Fruit fly (Drosophila melanogaster) whole organism, embryonic: ENCODE data around the gene Idh3g.

Source experiments
- Abd-B ChIP-seq: fragments of 200-800 bp; sonication (Bioruptor generic); optimal IDR thresholded peaks from 2 replicates; lab custom pipeline; 2018; ENCODE audit warnings: missing biosample characterization, mild to moderate bottlenecking, missing genetic modification characterization, moderate library complexity
- CG10431 ChIP-seq: fragments of 200-800 bp; sonication (Bioruptor generic); optimal IDR thresholded peaks from 3 replicates; lab custom pipeline; 2018; ENCODE audit warnings: missing biosample characterization, mild to moderate bottlenecking, missing genetic modification characterization
- CG11247 ChIP-seq: fragments of 200-800 bp; sonication (Bioruptor generic); IDR thresholded peaks from 2 replicates; pipeline ENCODE4 v1.3.6; 2022; ENCODE audit warnings: missing biosample characterization, missing genetic modification characterization
- CG12219 ChIP-seq: fragments of 200-800 bp; sonication (Bioruptor generic); optimal IDR thresholded peaks from 3 replicates; lab custom pipeline; 2018; ENCODE audit warnings: missing biosample characterization, mild to moderate bottlenecking, missing genetic modification characterization
- CG13624 ChIP-seq: fragments of 200-800 bp; sonication (Bioruptor generic); optimal IDR thresholded peaks from 2 replicates; lab custom pipeline; 2016; ENCODE audit warnings: missing biosample characterization, missing genetic modification characterization
- CG14965 ChIP-seq: fragments of 200-800 bp; sonication (Bioruptor generic); optimal IDR thresholded peaks from 2 replicates; lab custom pipeline; 2016; ENCODE audit warnings: missing biosample characterization, missing genetic modification characterization, borderline replicate concordance
- CG15479 ChIP-seq: fragments of 200-800 bp; sonication (Bioruptor generic); optimal IDR thresholded peaks from 3 replicates; lab custom pipeline; 2019; ENCODE audit warnings: missing biosample characterization, mild to moderate bottlenecking, missing genetic modification characterization, moderate library complexity
- CG17385 ChIP-seq: fragments of 200-800 bp; sonication (Bioruptor generic); optimal IDR thresholded peaks from 3 replicates; lab custom pipeline; 2018; ENCODE audit warnings: missing biosample characterization, mild to moderate bottlenecking, missing genetic modification characterization
- CG17829 ChIP-seq: fragments of 200-800 bp; optimal IDR thresholded peaks from 2 replicates; lab custom pipeline; 2019; ENCODE audit warnings: missing biosample characterization, mild to moderate bottlenecking, missing genetic modification characterization, moderate library complexity
- CG1792 ChIP-seq: fragments of 200-800 bp; sonication (Bioruptor generic); optimal IDR thresholded peaks from 2 replicates; lab custom pipeline; 2016; ENCODE audit warnings: missing biosample characterization, missing genetic modification characterization
- CG2712 ChIP-seq: fragments of 200-800 bp; optimal IDR thresholded peaks from 3 replicates; lab custom pipeline; 2019; ENCODE audit warnings: missing biosample characterization, mild to moderate bottlenecking, missing genetic modification characterization, moderate library complexity
- CG2875 ChIP-seq: fragments of 200-800 bp; sonication (Bioruptor generic); optimal IDR thresholded peaks from 2 replicates; lab custom pipeline; 2017; ENCODE audit warnings: missing biosample characterization, mild to moderate bottlenecking, missing genetic modification characterization, missing genetic modification reagents
- CG31365 ChIP-seq: fragments of 200-800 bp; sonication (Bioruptor generic); optimal IDR thresholded peaks from 2 replicates; lab custom pipeline; 2018; ENCODE audit warnings: missing biosample characterization, mild to moderate bottlenecking, missing genetic modification characterization
- CG33557 ChIP-seq: fragments of 200-800 bp; sonication (Bioruptor generic); optimal IDR thresholded peaks from 2 replicates; lab custom pipeline; 2019; ENCODE audit warnings: missing biosample characterization, mild to moderate bottlenecking, missing genetic modification characterization, moderate library complexity
- CG4404 ChIP-seq: fragments of 200-800 bp; sonication (Bioruptor generic); IDR thresholded peaks from 2 replicates; pipeline ENCODE4 v1.3.6; 2022; ENCODE audit warnings: missing biosample characterization, missing genetic modification characterization
- CG4707 ChIP-seq: fragments of 200-800 bp; sonication (Bioruptor generic); optimal IDR thresholded peaks from 2 replicates; lab custom pipeline; 2018; ENCODE audit warnings: missing biosample characterization, mild to moderate bottlenecking, missing genetic modification characterization, moderate library complexity
- CG5953 ChIP-seq: fragments of 200-800 bp; sonication (Bioruptor generic); IDR thresholded peaks from 2 replicates; pipeline ENCODE4 v1.3.6; 2022; ENCODE audit warnings: missing biosample characterization, missing genetic modification characterization
- CG6254 ChIP-seq: fragments of 200-800 bp; sonication (Bioruptor generic); optimal IDR thresholded peaks from 3 replicates; lab custom pipeline; 2017; ENCODE audit warnings: mild to moderate bottlenecking, missing biosample characterization, missing genetic modification reagents, missing genetic modification characterization
- CG7963 ChIP-seq: fragments of 200-800 bp; sonication (Bioruptor generic); IDR thresholded peaks from 3 replicates; pipeline ENCODE4 v1.3.6; 2022; ENCODE audit warnings: missing biosample characterization, missing genetic modification characterization; ENCODE audit not compliant: partially characterized antibody
- CHES-1-like ChIP-seq: fragments of 200-800 bp; sonication (Bioruptor generic); optimal IDR thresholded peaks from 2 replicates; lab custom pipeline; 2016; ENCODE audit warnings: missing biosample characterization, missing genetic modification characterization
- CTCF ChIP-seq: fragments of 200-800 bp; sonication (Bioruptor generic); optimal IDR thresholded peaks from 2 replicates; lab custom pipeline; 2017; ENCODE audit warnings: missing biosample characterization, mild to moderate bottlenecking, missing genetic modification characterization, moderate library complexity
- Dll ChIP-seq: fragments of 200-800 bp; sonication (Bioruptor generic); IDR thresholded peaks from 4 replicates; pipeline ENCODE4 v1.3.6; 2022; ENCODE audit warnings: missing biosample characterization, missing genetic modification characterization; ENCODE audit not compliant: partially characterized antibody
- Drgx ChIP-seq: fragments of 200-800 bp; sonication (Bioruptor generic); IDR thresholded peaks from 2 replicates; pipeline ENCODE4 v1.3.6; 2022; ENCODE audit warnings: missing biosample characterization, missing genetic modification characterization
- E2f2 ChIP-seq: fragments of 200-800 bp; sonication (Bioruptor generic); IDR thresholded peaks from 2 replicates; pipeline ENCODE4 v1.3.6; 2022; ENCODE audit warnings: missing biosample characterization, missing genetic modification characterization
- Jarid2 ChIP-seq: fragments of 200-800 bp; sonication (Bioruptor generic); optimal IDR thresholded peaks from 3 replicates; lab custom pipeline; 2017; ENCODE audit warnings: mild to moderate bottlenecking, missing biosample characterization, missing genetic modification reagents, missing genetic modification characterization
- Kr ChIP-seq: fragments of 200-800 bp; sonication (Bioruptor generic); optimal IDR thresholded peaks from 2 replicates; lab custom pipeline; 2017; ENCODE audit warnings: missing biosample characterization, mild to moderate bottlenecking, missing genetic modification characterization
- Lhr ChIP-seq: fragments of 200-800 bp; sonication (Bioruptor generic); optimal IDR thresholded peaks from 3 replicates; lab custom pipeline; 2017; ENCODE audit warnings: mild to moderate bottlenecking, missing biosample characterization, missing genetic modification reagents, missing genetic modification characterization
- Meics ChIP-seq: fragments of 200-800 bp; sonication (Bioruptor generic); optimal IDR thresholded peaks from 2 replicates; lab custom pipeline; 2017; ENCODE audit warnings: missing biosample characterization, mild to moderate bottlenecking, missing genetic modification characterization
- Myb ChIP-seq: fragments of 200-800 bp; sonication (Bioruptor generic); optimal IDR thresholded peaks from 2 replicates; lab custom pipeline; 2016; ENCODE audit warnings: missing biosample characterization, missing genetic modification characterization
- NC2α ChIP-seq: fragments of 200-800 bp; sonication (Bioruptor generic); optimal IDR thresholded peaks from 2 replicates; lab custom pipeline; 2016; ENCODE audit warnings: missing biosample characterization, missing genetic modification characterization
- cad ChIP-seq: fragments of >200 bp; optimal IDR thresholded peaks from 2 replicates; lab custom pipeline; 2017; ENCODE audit warnings: missing biosample characterization, missing genetic modification characterization
- disco-r ChIP-seq: fragments of 200-800 bp; sonication (Bioruptor generic); optimal IDR thresholded peaks from 2 replicates; lab custom pipeline; 2016; ENCODE audit warnings: missing biosample characterization, missing genetic modification characterization
- ftz-f1 ChIP-seq: fragments of 200-800 bp; sonication (Bioruptor generic); optimal IDR thresholded peaks from 2 replicates; lab custom pipeline; 2016; ENCODE audit warnings: missing biosample characterization, missing genetic modification characterization
- gt ChIP-seq: fragments of 200-800 bp; sonication (Bioruptor generic); IDR thresholded peaks from 2 replicates; pipeline ENCODE4 v1.3.6; 2022; ENCODE audit warnings: missing biosample characterization, missing genetic modification characterization
- hkb ChIP-seq, 2 experiments: fragments of 200-800 bp in 1 of 2; fragments of >200 bp in 1 of 2; sonication (Bioruptor generic) in 1 of 2; IDR thresholded peaks in 1 of 2; optimal IDR thresholded peaks in 1 of 2; 2 replicates each; pipeline versions ENCODE4 v1.3.6 to Lab custom; 2017 to 2022; ENCODE audit warnings: missing biosample characterization in 1 of 2, missing genetic modification characterization in 1 of 2
- inv ChIP-seq: fragments of 200-800 bp; sonication (Bioruptor generic); IDR thresholded peaks from 2 replicates; pipeline ENCODE4 v1.3.6; 2022; ENCODE audit warnings: missing biosample characterization, missing genetic modification characterization; ENCODE audit not compliant: partially characterized antibody
- knrl ChIP-seq: fragments of 200-800 bp; sonication (Bioruptor generic); IDR thresholded peaks from 3 replicates; pipeline ENCODE4 v1.3.6; 2022; ENCODE audit warnings: missing biosample characterization, missing genetic modification characterization; ENCODE audit not compliant: partially characterized antibody
- oc ChIP-seq: fragments of 200-800 bp; sonication (Bioruptor generic); optimal IDR thresholded peaks from 2 replicates; lab custom pipeline; 2018; ENCODE audit warnings: missing biosample characterization, mild to moderate bottlenecking, missing genetic modification characterization, moderate library complexity
- onecut ChIP-seq: fragments of 200-800 bp; sonication (Bioruptor generic); IDR thresholded peaks from 2 replicates; pipeline ENCODE4 v1.3.6; 2022; ENCODE audit warnings: missing biosample characterization, missing genetic modification characterization
- phol ChIP-seq: fragments of 200-800 bp; sonication (Bioruptor generic); optimal IDR thresholded peaks from 3 replicates; lab custom pipeline; 2018; ENCODE audit warnings: missing biosample characterization, mild to moderate bottlenecking, missing genetic modification characterization, moderate library complexity
- pita ChIP-seq: fragments of 200-800 bp; sonication (Bioruptor generic); optimal IDR thresholded peaks from 2 replicates; lab custom pipeline; 2017; ENCODE audit warnings: missing biosample characterization, mild to moderate bottlenecking, missing genetic modification characterization
- scrt ChIP-seq: fragments of 200-800 bp; sonication (Bioruptor generic); optimal IDR thresholded peaks from 2 replicates; lab custom pipeline; 2018; ENCODE audit warnings: missing biosample characterization, mild to moderate bottlenecking, missing genetic modification characterization, moderate library complexity
- sens ChIP-seq: fragments of 200-800 bp; sonication (Bioruptor generic); peaks from one replicate; lab custom pipeline; 2016; ENCODE audit warnings: missing biosample characterization, missing genetic modification characterization
- sisA ChIP-seq: fragments of 200-800 bp; sonication (Bioruptor generic); IDR thresholded peaks from 2 replicates; pipeline ENCODE4 v1.3.6; 2022; ENCODE audit warnings: missing biosample characterization, missing genetic modification characterization
- ssp ChIP-seq: fragments of 200-800 bp; sonication (Bioruptor generic); IDR thresholded peaks from 2 replicates; pipeline ENCODE4 v1.3.6; 2022; ENCODE audit warnings: missing biosample characterization, missing genetic modification characterization
- sug ChIP-seq: fragments of 200-800 bp; optimal IDR thresholded peaks from 2 replicates; lab custom pipeline; 2019; ENCODE audit warnings: missing biosample characterization, mild to moderate bottlenecking, missing genetic modification characterization, moderate library complexity
- ttk ChIP-seq: fragments of 200-800 bp; sonication (Bioruptor generic); IDR thresholded peaks from 2 replicates; pipeline ENCODE4 v2.1.2; 2022; ENCODE audit warnings: missing biosample characterization, missing genetic modification characterization
- zen ChIP-seq: fragments of 200-800 bp; sonication (Bioruptor generic); optimal IDR thresholded peaks from 3 replicates; lab custom pipeline; 2018; ENCODE audit warnings: missing biosample characterization, mild to moderate bottlenecking, missing genetic modification characterization, moderate library complexity
- zf30C ChIP-seq: fragments of 200-800 bp; sonication (Bioruptor generic); optimal IDR thresholded peaks from 3 replicates; lab custom pipeline; 2018; ENCODE audit warnings: missing biosample characterization, mild to moderate bottlenecking, missing genetic modification characterization

The Idh3g gene

DNA sequence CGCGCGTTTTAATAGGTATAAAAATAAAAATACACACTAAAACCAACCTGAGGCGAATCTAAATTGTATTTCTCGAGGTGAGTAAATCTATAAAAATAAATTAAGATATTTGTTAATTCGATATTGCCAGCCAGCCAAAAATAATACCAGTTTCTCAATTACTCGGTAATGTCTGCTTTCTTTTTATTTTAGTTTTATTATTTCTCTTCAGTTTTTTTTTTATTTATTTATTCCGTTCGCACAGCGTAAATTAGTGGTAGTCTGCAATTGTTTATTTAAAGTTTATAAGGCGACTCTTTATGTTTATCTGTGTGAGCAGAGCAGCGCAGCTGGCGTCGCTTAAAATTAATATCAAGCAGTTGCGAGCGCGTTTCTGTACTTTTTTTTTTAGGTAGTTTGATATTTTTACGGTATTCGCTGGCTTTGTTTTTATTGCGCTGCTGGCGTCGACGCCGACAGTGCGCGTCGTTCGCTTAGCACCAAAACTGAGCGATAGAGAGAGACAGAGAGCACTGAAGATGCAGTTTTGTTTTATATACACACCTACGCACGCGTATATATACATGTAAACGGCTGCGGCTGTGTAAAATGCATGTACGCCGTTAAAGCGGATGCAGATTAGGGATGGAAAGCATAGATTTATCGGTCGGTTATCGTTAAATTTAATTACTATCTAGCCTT is 32.9 kb upstream of the Idh3g start (continued):
- TF ChIP-seq E2f2 (GFP tag; lab: Robert Waterston, UW) (no peak; the same call in 1 of the 2 replicates), CG1792 (no peak), CG6254 (peak; percentile 27), CG2712 (tag; lab: Kevin White, UChicago) (peak; percentile 49), CG2875 (GFP tag; lab: Kevin White, UChicago) (peak; percentile 29), CG12219 (GFP tag; lab: Kevin White, UChicago) (peak; percentile 20), CG15479 (GFP tag; lab: Kevin White, UChicago) (peak; percentile 21), sens (peak; percentile 61), gt (no peak), Lhr (GFP tag; lab: Kevin White, UChicago) (peak; percentile 13), oc (tag; lab: Kevin White, UChicago) (peak; percentile 98), CG17385 (GFP tag; lab: Kevin White, UChicago) (peak; percentile 6), knrl (peak; percentile 63), CG11247 (GFP tag; lab: Robert Waterston, UW) (peak; percentile 26; the same call in 1 of the 2 replicates), disco-r (no peak), sisA (GFP tag; lab: Robert Waterston, UW) (no peak), CTCF (GFP tag; lab: Kevin White, UChicago) (peak; percentile 63), NC2α (GFP tag; lab: Kevin White, UChicago) (no peak), CG4404 (no peak), Kr (GFP tag; lab: Kevin White, UChicago) (no peak), Myb (peak; percentile 13), zf30C (GFP tag; lab: Kevin White, UChicago) (no peak), ftz-f1 (GFP tag; lab: Kevin White, UChicago) (peak; percentile 39), cad (GFP tag; lab: Kevin White, UChicago) (peak; percentile 66), Dll (GFP tag; lab: Robert Waterston, UW) (peak; percentile 68), hkb (optimal IDR thresholded peaks at IDR 0.05; lab: Kevin White, UChicago) (no peak), hkb (GFP tag; IDR thresholded peaks at IDR 0.05; lab: Robert Waterston, UW) (peak; percentile 12; the same call in 1 of the 2 replicates), CG4707 (GFP tag; lab: Kevin White, UChicago) (peak; percentile 47), CG5953 (0 out of 2 replicates have a peak, but pooled peaks have one; percentile 31), Jarid2 (no peak), Drgx (GFP tag; lab: Robert Waterston, UW) (peak; percentile 66), ssp (0 out of 2 replicates have a peak, but pooled peaks have one; percentile 27), ttk (GFP tag; lab: Robert Waterston, UW) (no peak), CG13624 (GFP tag; lab: Kevin White, UChicago) (peak; percentile 34), pita (GFP tag; lab: Kevin White, UChicago) (no peak), onecut (GFP tag; lab: Robert Waterston, UW) (peak; percentile 12), zen (tag; lab: Kevin White, UChicago) (peak; percentile 63), CG7963 (GFP tag; lab: Robert Waterston, UW) (peak; percentile 85), CG14965 (GFP tag; lab: Kevin White, UChicago) (no peak), CG10431 (GFP tag; lab: Kevin White, UChicago) (peak; percentile 28), sug (peak; percentile 2), CG31365 (tag; lab: Kevin White, UChicago) (peak; percentile 71), Meics (GFP tag; lab: Kevin White, UChicago) (no peak), inv (GFP tag; lab: Robert Waterston, UW) (peak; percentile 38; the same call in 1 of the 2 replicates), Abd-B (GFP tag; lab: Kevin White, UChicago) (peak; percentile 28), scrt (GFP tag; lab: Kevin White, UChicago) (no peak), CHES-1-like (no peak), phol (tag; lab: Kevin White, UChicago) (peak; percentile 17), CG33557 (GFP tag; lab: Kevin White, UChicago) (peak; percentile 52), CG17829 (tag; lab: Kevin White, UChicago) (peak; percentile 36)
